Fruit fly (Drosophila melanogaster): ENCODE results near the gene per.
A peak's percentile ranks its signal among the peaks of the same experiment; 100 is the strongest.

DNA sequence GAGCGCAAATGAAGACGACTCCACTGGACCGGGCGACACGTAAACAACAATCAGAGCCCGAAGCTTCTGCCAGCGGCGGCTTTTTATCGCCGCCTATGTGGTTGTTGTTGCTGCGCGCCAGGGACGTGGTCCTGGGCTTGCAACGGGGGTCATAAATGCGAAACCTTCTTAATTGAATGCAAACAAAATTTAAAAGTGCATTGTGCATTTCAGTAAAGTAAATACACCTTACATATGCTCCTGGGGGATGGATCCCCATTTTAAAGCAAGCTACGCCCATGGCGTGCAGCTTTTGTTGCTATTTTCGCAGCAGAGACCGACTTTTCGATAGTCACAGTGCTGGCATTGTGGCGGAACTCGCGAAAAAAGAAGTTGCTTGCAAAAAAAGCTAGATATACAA, 18.3 kb downstream of the per start, which contains the start of gene Ugalt:
- peak; percentile 100 for TF ChIP-seq fru (GFP tag; optimal IDR thresholded peaks at IDR 0.05)
- peak; percentile 100 for TF ChIP-seq GATAd (GFP tag; optimal IDR thresholded peaks at IDR 0.05)
- TF ChIP-seq psq (GFP tag; optimal IDR thresholded peaks at IDR 0.05), result peak; percentile 100
- peak; percentile 99 for TF ChIP-seq jim (GFP tag; optimal IDR thresholded peaks at IDR 0.05)
- TF ChIP-seq br (GFP tag; optimal IDR thresholded peaks at IDR 0.05), result peak; percentile 100
- TF ChIP-seq Mio (GFP tag; optimal IDR thresholded peaks at IDR 0.05), result peak; percentile 99
- TF ChIP-seq pan (optimal IDR thresholded peaks at IDR 0.05), result no peak
- TF ChIP-seq Hr83 (GFP tag; optimal IDR thresholded peaks at IDR 0.05; ENCODE audit: poor library complexity, severe bottlenecking), result peak; percentile 100
- TF ChIP-seq Hr78 (GFP tag; optimal IDR thresholded peaks at IDR 0.05), result no peak
- TF ChIP-seq Vsx2 (GFP tag; optimal IDR thresholded peaks at IDR 0.05; ENCODE audit: partially characterized antibody), result no peak
- TF ChIP-seq h (GFP tag; optimal IDR thresholded peaks at IDR 0.05), result peak; percentile 100
- peak; percentile 100 for TF ChIP-seq sage (GFP tag; optimal IDR thresholded peaks at IDR 0.05)
- peak; percentile 100 for TF ChIP-seq OdsH (GFP tag; optimal IDR thresholded peaks at IDR 0.05)
- TF ChIP-seq CG32264 (GFP tag; optimal IDR thresholded peaks at IDR 0.05), result peak; percentile 100

All from whole organism, wandering third instar larva.